Worm (Caenorhabditis elegans): ENCODE results near the gene clc-17.

- TF ChIP-seq nhr-11 (tag; optimal IDR thresholded peaks at IDR 0.05) (no peak), nhr-77 (tag; optimal IDR thresholded peaks at IDR 0.05) (no peak), ceh-82 (tag; optimal IDR thresholded peaks at IDR 0.05) (no peak), nhr-12 (tag; optimal IDR thresholded peaks at IDR 0.05) (no peak), fkh-10 (GFP tag; optimal IDR thresholded peaks at IDR 0.05) (no peak), elt-1 (tag; optimal IDR thresholded peaks at IDR 0.05) (no peak), unc-39 (tag; optimal IDR thresholded peaks at IDR 0.05) (no peak), elt-3 (tag; optimal IDR thresholded peaks at IDR 0.05) (no peak), eor-1 (tag; optimal IDR thresholded peaks at IDR 0.05) (no peak)
Measured at ce11 chrX:11152720-11153119, 45.5 kb downstream of the clc-17 start, which contains the start of the genes C05C9.3 and C05C9.2.

Measured in whole organism, L3 larva.